Fruit fly (Drosophila melanogaster) Kc167 (cell line): Measurements from ENCODE around the gene Gycbeta100B.

Source experiments
- h ChIP-seq: fragments of >200 bp; optimal IDR thresholded peaks from 3 replicates; lab custom pipeline; 2018; ENCODE audit warnings: missing external identifiers
- psq ChIP-seq: fragments of >200 bp; optimal IDR thresholded peaks from 2 replicates; lab custom pipeline; 2017; ENCODE audit warnings: missing external identifiers
- ttk ChIP-seq: sonication (Bioruptor generic); optimal IDR thresholded peaks from 2 replicates; lab custom pipeline; 2017; ENCODE audit warnings: missing external identifiers

DNA sequence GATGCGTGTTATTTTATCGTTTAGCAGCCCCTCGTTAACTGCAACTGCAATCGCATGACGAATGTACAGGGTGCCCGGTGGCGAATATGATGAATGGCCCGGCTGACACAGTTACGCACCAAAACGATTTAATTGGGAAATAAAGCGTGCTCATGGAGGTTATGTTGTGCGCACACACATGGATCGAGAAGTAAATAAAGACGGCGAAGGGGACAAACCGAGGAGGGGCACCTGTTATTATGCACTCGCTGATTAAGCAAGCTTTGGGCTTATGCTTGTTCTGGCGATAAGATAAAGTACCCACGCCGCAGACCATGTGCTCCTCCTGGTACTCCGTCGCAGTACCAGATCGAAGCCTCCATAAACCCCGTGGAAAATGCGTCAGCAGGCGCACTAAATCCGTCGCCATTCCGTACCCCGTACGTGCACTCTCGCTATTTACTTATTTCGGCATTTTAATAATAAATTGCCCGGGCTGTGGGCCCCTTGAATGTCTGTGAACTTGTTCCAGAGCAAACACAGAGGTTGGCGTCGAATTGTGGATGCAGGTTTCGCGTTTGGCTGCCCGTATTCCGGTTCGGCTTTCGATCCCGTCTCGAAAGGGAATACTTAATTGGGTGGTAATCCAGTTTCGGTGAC lies 91.0 kb downstream of the Gycbeta100B start:
- TF ChIP-seq psq (lab: Kevin White, UChicago) (no peak), h (lab: Kevin White, UChicago) (no peak), ttk (lab: Kevin White, UChicago) (no peak)
